Fruit fly (Drosophila melanogaster): ENCODE measurements around the gene CG9886.

DNA sequence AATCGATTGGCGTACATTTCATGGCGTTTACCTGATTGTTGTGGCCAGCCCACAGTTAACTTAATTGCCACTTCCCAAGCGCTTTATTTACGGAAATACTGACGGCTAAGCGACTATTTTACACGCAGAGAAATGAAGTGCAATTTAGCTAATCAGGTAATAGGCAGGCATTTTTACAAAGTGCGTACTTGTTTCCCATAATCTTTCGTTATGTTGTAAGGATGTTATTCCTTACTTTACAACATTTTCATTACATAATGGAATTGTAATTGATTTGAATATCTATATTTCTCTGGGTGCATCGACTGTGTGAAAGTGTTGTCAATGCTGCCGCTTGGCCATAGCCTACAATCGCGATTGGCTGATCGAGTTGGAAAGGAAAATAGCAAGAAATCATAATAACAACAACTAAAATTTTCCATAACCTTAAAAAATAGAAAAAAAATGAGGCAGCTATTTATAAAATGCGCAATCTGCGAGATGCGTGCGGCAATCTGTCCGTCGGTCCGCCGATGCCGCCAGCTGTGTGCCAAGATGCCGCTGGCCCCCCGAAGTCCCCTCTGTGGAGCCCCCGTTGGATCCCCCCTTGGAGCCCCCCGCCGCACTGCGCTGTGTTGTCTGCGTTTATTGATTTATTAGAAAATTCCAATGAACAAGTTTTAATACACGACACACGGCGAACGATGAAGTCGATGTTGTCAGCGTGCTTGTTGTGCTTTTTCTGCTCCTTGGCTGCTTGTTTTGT is 6.0 kb downstream of the CG9886 start:
- peak; percentile 78 for TF ChIP-seq CG1621 (tag; optimal IDR thresholded peaks at IDR 0.05)
- TF ChIP-seq CG10631 (GFP tag; optimal IDR thresholded peaks at IDR 0.05), result peak; percentile 84
- peak; percentile 79 for TF ChIP-seq CG11294 (GFP tag; IDR thresholded peaks at IDR 0.05)
- TF ChIP-seq CG34406 (GFP tag; optimal IDR thresholded peaks at IDR 0.05), result peak; percentile 46
- peak; percentile 7 for TF ChIP-seq Met (GFP tag; optimal IDR thresholded peaks at IDR 0.05)
- TF ChIP-seq Gug (GFP tag; IDR thresholded peaks at IDR 0.05), result peak; percentile 84

Measured in whole organism, prepupa.